Worm (Caenorhabditis elegans) whole organism, young adult: Measurements from ENCODE around the gene srx-43.

Experiments used
- B0019.2 ChIP-seq: fragments of 200-800 bp; sonication (Bioruptor generic); conservative IDR thresholded peaks from 2 replicates; pipeline ENCODE4 v1.3.6; 2022; ENCODE audit warnings: missing genetic modification reagents, missing genetic modification characterization, missing compliant biosample characterization
- C17E4.6 ChIP-seq: fragments of 200-800 bp; sonication (Bioruptor generic); IDR thresholded peaks from 2 replicates; pipeline ENCODE4 v1.3.6; 2022; ENCODE audit warnings: missing genetic modification reagents, missing genetic modification characterization, missing compliant biosample characterization
- D2030.7 ChIP-seq: fragments of 200-800 bp; sonication (Bioruptor generic); IDR thresholded peaks from 2 replicates; pipeline ENCODE4 v1.3.6; 2022; ENCODE audit warnings: missing genetic modification reagents, missing genetic modification characterization, missing compliant biosample characterization
- F10E7.11 ChIP-seq: sonication (generic microtip); optimal IDR thresholded peaks from 2 replicates; lab custom pipeline; 2017; ENCODE audit warnings: mild to moderate bottlenecking, missing genetic modification characterization, moderate library complexity, missing compliant biosample characterization
- F22D6.2 ChIP-seq: sonication (generic microtip); optimal IDR thresholded peaks from 2 replicates; lab custom pipeline; 2016; ENCODE audit warnings: mild to moderate bottlenecking, missing genetic modification characterization, missing compliant biosample characterization
- F33H1.4 ChIP-seq: fragments of 200-800 bp; sonication (Bioruptor generic); IDR thresholded peaks from 2 replicates; pipeline ENCODE4 v1.3.6; 2022; ENCODE audit warnings: missing genetic modification reagents, missing genetic modification characterization, missing compliant biosample characterization
- F37B4.10 ChIP-seq: fragments of 200-800 bp; sonication (Bioruptor generic); IDR thresholded peaks from 2 replicates; pipeline ENCODE4 v1.3.6; 2022; ENCODE audit warnings: missing genetic modification characterization, missing compliant biosample characterization
- F52B5.7 ChIP-seq: sonication (generic microtip); optimal IDR thresholded peaks from 2 replicates; lab custom pipeline; 2016; ENCODE audit warnings: mild to moderate bottlenecking, missing genetic modification characterization, missing compliant biosample characterization
- F57A8.1 ChIP-seq: fragments of 200-800 bp; sonication (Bioruptor generic); optimal IDR thresholded peaks from 2 replicates; lab custom pipeline; 2018; ENCODE audit warnings: mild to moderate bottlenecking, missing genetic modification characterization, moderate library complexity, missing compliant biosample characterization
- F57C9.4 ChIP-seq: sonication (generic microtip); optimal IDR thresholded peaks from 2 replicates; lab custom pipeline; 2017; ENCODE audit warnings: mild to moderate bottlenecking, missing genetic modification characterization, missing compliant biosample characterization
- T26A5.8 ChIP-seq: sonication (generic microtip); optimal IDR thresholded peaks from 2 replicates; lab custom pipeline; 2016; ENCODE audit warnings: missing genetic modification characterization, missing compliant biosample characterization
- akir-1 ChIP-seq: fragments of 200-800 bp; sonication (Bioruptor generic); optimal IDR thresholded peaks from 2 replicates; lab custom pipeline; 2018; ENCODE audit warnings: mild to moderate bottlenecking, missing genetic modification characterization, moderate library complexity, missing compliant biosample characterization
- attf-3 ChIP-seq: fragments of 200-800 bp; sonication (Bioruptor generic); conservative IDR thresholded peaks from 2 replicates; pipeline ENCODE4 v1.3.6; 2022; ENCODE audit warnings: missing genetic modification reagents, missing genetic modification characterization, missing compliant biosample characterization
- bed-2 ChIP-seq: fragments of 200-800 bp; sonication (Bioruptor generic); IDR thresholded peaks from 2 replicates; pipeline ENCODE4 v1.3.6; 2022; ENCODE audit warnings: missing genetic modification reagents, missing genetic modification characterization, missing compliant biosample characterization
- ceh-91 ChIP-seq: fragments of 200-800 bp; sonication (Bioruptor generic); IDR thresholded peaks from 2 replicates; pipeline ENCODE4 v1.3.6; 2022; ENCODE audit warnings: missing genetic modification reagents, missing genetic modification characterization, missing compliant biosample characterization
- egl-44 ChIP-seq: fragments of 200-800 bp; sonication (Bioruptor generic); IDR thresholded peaks from 2 replicates; pipeline ENCODE4 v1.3.6; 2022; ENCODE audit warnings: missing genetic modification reagents, missing genetic modification characterization, missing compliant biosample characterization
- egrh-3 ChIP-seq: fragments of 200-800 bp; sonication (Bioruptor generic); IDR thresholded peaks from 2 replicates; pipeline ENCODE4 v1.3.6; 2022; ENCODE audit warnings: missing genetic modification reagents, missing genetic modification characterization, missing compliant biosample characterization
- hlh-12 ChIP-seq: sonication (generic microtip); optimal IDR thresholded peaks from 2 replicates; lab custom pipeline; 2016; ENCODE audit warnings: missing genetic modification characterization, missing compliant biosample characterization
- let-607 ChIP-seq, 2 experiments: fragments of 200-800 bp in 1 of 2; sonication (Bioruptor generic) in 1 of 2; sonication (generic microtip) in 1 of 2; optimal IDR thresholded peaks; 2 replicates each; lab custom pipeline; 2016 to 2018; ENCODE audit warnings: mild to moderate bottlenecking in 2 of 2, missing compliant biosample characterization in 2 of 2, missing genetic modification characterization in 2 of 2, moderate library complexity in 2 of 2, missing genotype in 1 of 2
- lin-54 ChIP-seq: fragments of 200-800 bp; sonication (Bioruptor generic); optimal IDR thresholded peaks from 2 replicates; lab custom pipeline; 2018; ENCODE audit warnings: mild to moderate bottlenecking, missing genetic modification characterization, missing compliant biosample characterization
- lir-1 ChIP-seq: fragments of 200-800 bp; sonication (Bioruptor generic); conservative IDR thresholded peaks from 2 replicates; pipeline ENCODE4 v1.3.6; 2022; ENCODE audit warnings: missing genetic modification reagents, missing genetic modification characterization, missing compliant biosample characterization
- madf-8 ChIP-seq: fragments of 200-800 bp; sonication (Bioruptor generic); conservative IDR thresholded peaks from 2 replicates; pipeline ENCODE4 v1.3.6; 2022; ENCODE audit warnings: missing genetic modification reagents, missing genetic modification characterization, missing compliant biosample characterization
- mxl-1 ChIP-seq: sonication (generic microtip); optimal IDR thresholded peaks from 2 replicates; lab custom pipeline; 2016; ENCODE audit warnings: missing genetic modification characterization, missing compliant biosample characterization
- nfya-1 ChIP-seq: sonication (generic microtip); optimal IDR thresholded peaks from 2 replicates; lab custom pipeline; 2017; ENCODE audit warnings: antibody characterized with exemption, missing compliant biosample characterization, missing genetic modification characterization, borderline replicate concordance; ENCODE audit not compliant: insufficient read depth
- nfyb-1 ChIP-seq: fragments of 200-800 bp; sonication (Bioruptor generic); IDR thresholded peaks from 2 replicates; pipeline ENCODE4 v1.3.6; 2022; ENCODE audit warnings: missing genetic modification reagents, missing genetic modification characterization, missing compliant biosample characterization
- nhr-120 ChIP-seq: fragments of 200-800 bp; sonication (Bioruptor generic); IDR thresholded peaks from 2 replicates; pipeline ENCODE4 v1.3.6; 2022; ENCODE audit warnings: missing genetic modification characterization, missing compliant biosample characterization
- nhr-179 ChIP-seq: sonication (generic microtip); optimal IDR thresholded peaks from 2 replicates; lab custom pipeline; 2016; ENCODE audit warnings: mild to moderate bottlenecking, missing genetic modification characterization, missing compliant biosample characterization
- nhr-80 ChIP-seq: sonication (generic microtip); optimal IDR thresholded peaks from 2 replicates; lab custom pipeline; 2016; ENCODE audit warnings: missing genetic modification characterization, missing compliant biosample characterization
- snpc-1.3 ChIP-seq: sonication (generic microtip); optimal IDR thresholded peaks from 2 replicates; lab custom pipeline; 2017; ENCODE audit warnings: missing genetic modification characterization, mild to moderate bottlenecking, missing compliant biosample characterization, antibody characterized with exemption, moderate library complexity, missing genotype, missing genetic modification reagents; ENCODE audit not compliant: insufficient read depth
- snpc-4 ChIP-seq, 5 experiments: fragments of 150-350 bp in 1 of 5; sonication (generic microtip) in 4 of 5; optimal IDR thresholded peaks; 2 replicates each; lab custom pipeline; 2014 to 2018; ENCODE audit warnings: missing genetic modification characterization in 5 of 5, missing biosample characterization in 3 of 5, antibody characterized with exemption in 2 of 5, mild to moderate bottlenecking in 2 of 5, missing compliant biosample characterization in 2 of 5, missing genotype in 2 of 5, moderate library complexity in 2 of 5, missing genetic modification reagents in 1 of 5
- sptf-2 ChIP-seq: fragments of 200-800 bp; sonication (Bioruptor generic); optimal IDR thresholded peaks from 2 replicates; lab custom pipeline; 2018; ENCODE audit warnings: mild to moderate bottlenecking, missing genetic modification characterization, missing compliant biosample characterization
- ztf-3 ChIP-seq: fragments of 200-800 bp; sonication (Bioruptor generic); optimal IDR thresholded peaks from 2 replicates; lab custom pipeline; 2018; ENCODE audit warnings: mild to moderate bottlenecking, missing genetic modification characterization, missing compliant biosample characterization
- ztf-6 ChIP-seq: fragments of 200-800 bp; sonication (Bioruptor generic); IDR thresholded peaks from 2 replicates; pipeline ENCODE4 v1.3.6; 2022; ENCODE audit warnings: missing genetic modification reagents, missing genetic modification characterization, missing compliant biosample characterization

srx-43 gene

DNA sequence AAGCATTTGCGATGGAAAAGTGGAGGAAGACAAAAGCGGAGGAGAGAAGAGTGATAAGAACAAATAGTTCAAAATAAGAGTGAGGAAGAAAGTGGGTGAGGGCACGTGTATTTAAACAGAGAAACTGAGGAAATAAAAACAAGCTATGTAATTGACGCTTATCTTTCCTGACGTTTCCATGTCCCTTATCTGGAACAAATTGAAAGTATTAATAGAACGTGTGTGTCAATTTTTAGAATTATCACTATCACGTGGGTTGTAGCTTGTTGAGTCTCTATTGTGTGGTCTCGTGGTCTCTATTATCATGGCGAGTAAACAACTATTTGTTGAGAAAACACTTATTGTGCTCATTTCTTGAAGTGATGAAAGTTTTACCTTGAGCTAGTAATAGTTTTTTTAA lies 28.1 kb downstream of the srx-43 start, which contains the start of gene T10C6.15 (continued):
- TF ChIP-seq F37B4.10 (GFP tag; lab: Robert Waterston, UW) = no peak
- TF ChIP-seq T26A5.8 (tag; lab: Kevin White, UChicago) = no peak
- peak in 1 of 2 experiments; percentile 38 for TF ChIP-seq let-607 (tag; optimal IDR thresholded peaks at IDR 0.05; lab: Kevin White, UChicago)
- TF ChIP-seq nhr-80 = peak; percentile 83
- TF ChIP-seq lin-54 (GFP tag; lab: Kevin White, UChicago) = no peak

DNA sequence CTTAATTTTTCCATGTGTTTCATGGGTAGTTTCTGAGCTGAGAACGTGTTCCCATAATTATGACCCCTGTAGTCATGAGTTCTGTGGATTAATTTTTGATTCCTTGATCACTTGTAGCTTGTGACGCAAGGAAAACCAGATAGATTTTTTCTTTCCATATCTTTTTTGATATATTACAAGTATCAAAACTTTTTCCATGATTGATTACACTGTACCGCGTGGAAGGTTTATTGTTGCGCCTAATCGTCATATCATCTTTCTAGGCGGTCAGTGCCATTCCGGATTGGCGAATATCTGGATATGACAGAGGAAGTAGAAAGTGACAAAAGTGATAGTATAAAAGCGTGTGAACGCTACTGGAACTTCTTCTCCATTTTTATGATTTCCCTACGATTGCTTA lies 28.8 kb downstream of the srx-43 start, which contains the start of gene ZK285.2:
Gene ZK285.2 (plus strand): TSS at position 301 of the 400 bp plus-strand sequence.
- TF ChIP-seq nfya-1 (tag; lab: Kevin White, UChicago) = no peak
- TF ChIP-seq F10E7.11 (tag; lab: Kevin White, UChicago) = no peak
- TF ChIP-seq hlh-12 (tag; lab: Kevin White, UChicago) = no peak
- TF ChIP-seq egl-44 (GFP tag; lab: Robert Waterston, UW) = no peak
- no peak for TF ChIP-seq nfyb-1 (GFP tag; lab: Robert Waterston, UW)
- TF ChIP-seq C17E4.6 (GFP tag; lab: Robert Waterston, UW) = no peak
- no peak for TF ChIP-seq mxl-1
- TF ChIP-seq F57A8.1 (GFP tag; lab: Kevin White, UChicago) = no peak
- TF ChIP-seq ztf-6 (GFP tag; lab: Robert Waterston, UW) = no peak
- TF ChIP-seq egrh-3 (GFP tag; lab: Robert Waterston, UW) = no peak

DNA sequence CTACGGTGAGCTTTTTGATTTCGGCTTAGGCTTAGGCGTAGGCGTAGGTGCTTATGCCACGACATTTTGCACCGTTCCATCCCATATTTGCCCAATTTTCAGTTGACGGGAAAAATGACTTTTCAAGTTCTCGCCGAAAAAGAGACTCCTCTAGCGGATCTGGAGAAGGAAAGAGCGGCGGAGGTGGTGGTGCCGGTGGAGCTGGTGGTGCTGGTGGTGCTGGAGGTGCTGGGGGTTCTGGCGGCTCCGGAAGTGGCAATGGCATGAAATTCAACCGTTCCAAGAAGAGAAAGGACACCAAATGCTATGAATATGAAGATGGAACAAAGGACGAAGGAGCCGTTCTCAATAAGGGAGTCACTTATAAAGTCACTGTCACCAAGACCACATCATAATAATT lies 29.3 kb downstream of the srx-43 start:
- TF ChIP-seq egrh-3 (GFP tag; lab: Robert Waterston, UW) (peak; percentile 77; the same call in 1 of the 2 replicates), attf-3 (GFP tag; lab: Robert Waterston, UW) (no peak), sptf-2 (GFP tag; lab: Kevin White, UChicago) (no peak)

DNA sequence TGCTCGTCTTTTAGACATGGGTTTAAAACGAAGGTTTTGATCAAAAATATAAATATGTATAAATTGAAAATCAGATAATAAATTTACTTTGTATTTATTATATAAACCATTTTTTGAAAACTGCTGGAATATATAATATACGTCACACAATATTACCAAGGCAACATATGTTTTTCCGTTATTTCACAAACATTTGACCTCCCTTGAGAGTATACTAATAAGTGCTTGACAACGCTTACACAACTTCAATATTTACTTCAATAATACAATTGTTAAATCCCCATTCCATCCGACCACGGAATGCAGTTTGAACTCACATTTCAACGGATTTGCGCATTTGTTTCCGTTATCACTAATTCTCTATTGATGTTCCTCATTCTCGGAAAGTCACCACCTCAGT lies 29.7 kb downstream of the srx-43 start, which contains the start of gene str-198:
Gene str-198 (plus strand): TSS at position 301 of the 400 bp plus-strand sequence.
- no peak for TF ChIP-seq ceh-91 (GFP tag; lab: Robert Waterston, UW)
- no peak for TF ChIP-seq D2030.7 (GFP tag; lab: Robert Waterston, UW)
- no peak for TF ChIP-seq B0019.2 (GFP tag; lab: Robert Waterston, UW)
- no peak for TF ChIP-seq bed-2 (GFP tag; lab: Robert Waterston, UW)

DNA sequence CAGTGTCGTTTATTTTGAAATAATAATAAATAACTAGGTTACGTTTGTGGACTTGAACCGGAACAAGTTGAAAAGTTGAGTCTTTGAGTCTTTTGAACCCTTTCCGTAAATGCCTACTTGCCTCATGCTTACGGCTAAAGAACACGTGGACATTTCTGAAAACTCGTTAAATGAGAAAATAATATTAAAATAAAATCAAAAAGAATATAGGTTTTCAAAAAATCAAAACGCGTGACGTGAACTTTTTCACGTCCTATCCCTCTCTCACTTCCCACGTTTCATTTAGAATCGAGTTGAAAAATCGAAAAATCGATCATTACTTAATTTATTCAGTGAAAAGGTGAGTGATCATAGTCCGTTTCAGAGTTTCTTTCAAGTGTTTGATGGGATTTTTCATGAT lies 31.4 kb downstream of the srx-43 start, which contains the start of gene best-12:
Gene best-12 (plus strand): TSS at position 301 of the 400 bp plus-strand sequence.
- TF ChIP-seq snpc-1.3 (tag; lab: Kevin White, UChicago) = no peak
- no peak for TF ChIP-seq ztf-3 (GFP tag; lab: Kevin White, UChicago)
- no peak for TF ChIP-seq snpc-4 (GFP tag; optimal IDR thresholded peaks at IDR 0.05; lab: Kevin White, UChicago)
- no peak for TF ChIP-seq snpc-4 (tag; optimal IDR thresholded peaks at IDR 0.05; lab: Kevin White, UChicago)
- no peak for TF ChIP-seq akir-1 (GFP tag; lab: Kevin White, UChicago)
- TF ChIP-seq nhr-120 (GFP tag; lab: Robert Waterston, UW) = no peak
- TF ChIP-seq F33H1.4 (GFP tag; lab: Robert Waterston, UW) = no peak
- no peak for TF ChIP-seq nfyb-1 (GFP tag; lab: Robert Waterston, UW)
- TF ChIP-seq lir-1 (GFP tag; lab: Robert Waterston, UW) = no peak
- no peak for TF ChIP-seq sptf-2 (GFP tag; lab: Kevin White, UChicago)
- no peak for TF ChIP-seq nhr-179 (tag; lab: Kevin White, UChicago)
- no peak for TF ChIP-seq F22D6.2 (tag; lab: Kevin White, UChicago)
- TF ChIP-seq F52B5.7 (tag; lab: Kevin White, UChicago) = no peak
- TF ChIP-seq F57C9.4 (tag; lab: Kevin White, UChicago) = no peak
- no peak for TF ChIP-seq madf-8 (GFP tag; lab: Robert Waterston, UW)
